Worm (Caenorhabditis elegans): Measurements from ENCODE around the gene Y59E9AL.8.

The Y59E9AL.8 gene

DNA sequence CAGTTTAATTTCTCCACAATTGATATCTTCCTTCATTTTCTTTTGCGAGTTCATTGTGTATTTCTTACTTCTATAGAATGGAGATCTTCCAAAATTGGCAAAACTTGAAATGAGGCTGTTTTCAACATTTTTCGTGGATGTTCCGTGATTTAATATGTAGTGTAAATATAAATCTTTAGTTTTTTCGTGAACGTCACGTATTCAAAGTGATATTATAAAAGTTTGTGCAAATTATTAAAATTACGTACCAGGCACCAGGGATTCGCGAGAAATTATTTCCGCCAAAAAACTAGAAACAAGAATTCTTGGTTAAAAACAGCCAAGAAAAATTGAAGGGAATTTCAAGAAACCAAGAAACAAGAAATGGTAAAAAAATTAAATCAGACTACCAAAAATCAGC lies at the start of gene Y59E9AL.8:
Gene Y59E9AL.8 (minus strand): TSS at position 101 of the 400 bp plus-strand sequence.
- TF ChIP-seq nhr-237 (tag; optimal IDR thresholded peaks at IDR 0.05) (no peak), fkh-4 (tag; optimal IDR thresholded peaks at IDR 0.05; ENCODE audit: borderline replicate concordance) (no peak), ets-5 (GFP tag; IDR thresholded peaks at IDR 0.05) (no peak), mab-9 (GFP tag; IDR thresholded peaks at IDR 0.05) (no peak), vab-15 (tag; optimal IDR thresholded peaks at IDR 0.05) (no peak)

DNA sequence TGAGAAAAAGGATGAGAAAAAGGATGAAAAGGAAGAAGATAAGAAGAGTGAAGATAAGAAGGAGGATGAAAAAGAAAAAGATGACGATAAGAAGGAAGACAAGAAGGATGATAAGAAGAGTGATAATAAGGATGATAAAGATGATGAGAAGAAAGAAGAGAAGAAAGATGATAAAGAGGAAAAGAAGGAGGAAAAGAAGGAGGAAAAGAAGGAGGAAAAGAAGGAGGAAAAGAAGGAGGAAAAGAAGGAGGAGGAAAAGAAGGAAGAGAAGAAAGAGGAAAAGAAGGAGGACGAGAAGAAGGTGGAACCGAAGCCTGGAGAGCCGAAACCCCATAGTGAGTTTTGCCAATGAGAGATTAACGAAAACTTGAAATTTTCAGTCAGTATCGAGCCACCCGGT lies 49.2 kb upstream of the Y59E9AL.8 start:
- TF ChIP-seq egl-13 (tag; optimal IDR thresholded peaks at IDR 0.05) = no peak
- TF ChIP-seq ceh-88 (GFP tag; IDR thresholded peaks at IDR 0.05) = no peak
- TF ChIP-seq F16B12.6 (tag; optimal IDR thresholded peaks at IDR 0.05) = no peak
- TF ChIP-seq dsc-1 (tag; optimal IDR thresholded peaks at IDR 0.05) = no peak
- TF ChIP-seq mdl-1 (tag; optimal IDR thresholded peaks at IDR 0.05) = no peak
- no peak for TF ChIP-seq ceh-8 (GFP tag; optimal IDR thresholded peaks at IDR 0.05)
- no peak for TF ChIP-seq ama-1 (optimal IDR thresholded peaks at IDR 0.05)
- TF ChIP-seq lin-13 (GFP tag; optimal IDR thresholded peaks at IDR 0.05) = no peak
- TF ChIP-seq alr-1 (tag; optimal IDR thresholded peaks at IDR 0.05; ENCODE audit: borderline replicate concordance) = no peak
- no peak for TF ChIP-seq unc-62 (GFP tag; optimal IDR thresholded peaks at IDR 0.05)
- TF ChIP-seq unc-86 (tag; optimal IDR thresholded peaks at IDR 0.05) = no peak
- no peak for TF ChIP-seq nhr-19 (GFP tag; conservative IDR thresholded peaks at IDR 0.05)
- no peak for TF ChIP-seq irx-1 (tag; optimal IDR thresholded peaks at IDR 0.05)
- TF ChIP-seq nhr-47 (tag; optimal IDR thresholded peaks at IDR 0.05) = no peak
- TF ChIP-seq unc-30 (tag; optimal IDR thresholded peaks at IDR 0.05) = no peak
- no peak for TF ChIP-seq lir-3 (tag; optimal IDR thresholded peaks at IDR 0.05; ENCODE audit: poor library complexity)
- TF ChIP-seq nhr-77 (tag; optimal IDR thresholded peaks at IDR 0.05) = no peak

DNA sequence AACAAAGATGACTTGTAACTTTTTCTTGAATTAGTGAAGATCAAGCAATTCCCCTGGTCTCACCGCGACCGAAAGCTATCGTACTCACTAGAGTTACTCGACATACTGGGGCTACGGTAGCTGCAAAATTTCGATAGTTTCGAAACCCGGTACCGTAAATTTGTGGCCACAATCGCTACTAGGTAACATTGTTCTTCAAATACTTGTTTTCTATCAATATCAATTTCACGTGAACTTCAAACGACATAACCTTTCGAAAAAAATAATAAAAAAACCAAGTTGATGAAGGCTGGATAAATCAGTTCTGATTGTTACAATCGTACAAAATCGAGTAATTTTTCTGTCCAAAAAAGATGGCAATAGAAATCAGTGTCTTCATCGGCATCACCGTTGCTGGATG lies 48.4 kb upstream of the Y59E9AL.8 start, which contains the start of gene F36H12.3:
Gene F36H12.3 (plus strand): TSS at position 301 of the 400 bp plus-strand sequence.
- no peak for TF ChIP-seq alr-1 (tag; optimal IDR thresholded peaks at IDR 0.05; ENCODE audit: borderline replicate concordance)
- no peak for TF ChIP-seq dsc-1 (tag; optimal IDR thresholded peaks at IDR 0.05)
- TF ChIP-seq ceh-90 (tag; optimal IDR thresholded peaks at IDR 0.05) = no peak
- TF ChIP-seq unc-62 (GFP tag; optimal IDR thresholded peaks at IDR 0.05) = no peak
- no peak for TF ChIP-seq lir-3 (tag; optimal IDR thresholded peaks at IDR 0.05; ENCODE audit: poor library complexity)
- TF ChIP-seq elt-2 (tag; optimal IDR thresholded peaks at IDR 0.05) = no peak
- TF ChIP-seq efl-1 (optimal IDR thresholded peaks at IDR 0.05) = no peak
- no peak for TF ChIP-seq efl-1 (GFP tag; optimal IDR thresholded peaks at IDR 0.05 in 1 of 2)

DNA sequence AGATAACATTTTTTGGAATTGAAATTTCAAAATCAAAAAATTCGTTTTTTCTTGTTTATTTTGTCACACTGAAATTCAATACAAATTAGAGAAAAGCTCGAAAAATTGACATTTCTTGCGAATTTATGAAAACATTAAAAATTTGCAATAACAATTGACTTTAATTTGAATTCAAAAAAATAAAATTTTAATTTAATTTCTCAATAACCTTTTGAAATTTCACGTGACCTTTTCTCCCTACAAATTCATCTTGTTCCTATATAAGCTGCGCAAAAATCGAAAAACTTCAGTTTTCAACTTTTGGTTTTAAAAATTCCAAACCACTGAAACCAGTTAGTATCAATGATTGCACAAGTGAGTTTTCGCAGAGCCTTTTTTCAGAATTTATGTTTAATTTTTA lies 44.7 kb upstream of the Y59E9AL.8 start, which contains the start of gene F36H12.4:
Gene F36H12.4 (plus strand): TSS at position 301 of the 400 bp plus-strand sequence.
- no peak for TF ChIP-seq fkh-10 (GFP tag; optimal IDR thresholded peaks at IDR 0.05)
- no peak for TF ChIP-seq efl-1 (optimal IDR thresholded peaks at IDR 0.05)
- peak in 1 of 2 experiments; percentile 74 for TF ChIP-seq efl-1 (GFP tag; optimal IDR thresholded peaks at IDR 0.05 in 1 of 2)

DNA sequence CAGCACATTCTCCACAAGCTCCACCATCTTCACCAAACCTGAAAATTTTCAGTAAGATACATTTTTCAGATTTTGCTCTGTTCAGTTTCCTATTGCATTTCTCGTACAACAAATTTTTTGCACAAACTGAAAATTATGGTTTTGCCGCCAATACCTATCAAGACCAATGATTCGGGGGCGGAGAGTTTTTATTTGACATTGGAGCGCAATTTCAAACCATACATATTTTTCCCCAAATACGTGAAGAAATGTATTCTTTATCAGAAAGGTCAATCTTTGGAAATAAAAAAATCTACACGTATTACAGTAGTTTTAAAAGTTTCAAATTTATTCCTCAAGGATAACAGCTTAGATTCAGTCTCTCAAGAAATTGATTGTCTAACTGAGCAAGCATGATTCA lies 42.3 kb upstream of the Y59E9AL.8 start, which contains the start of gene F36H12.5:
Gene F36H12.5 (plus strand): TSS at position 301 of the 400 bp plus-strand sequence.
- TF ChIP-seq fkh-8 (tag; optimal IDR thresholded peaks at IDR 0.05) = no peak
- no peak for TF ChIP-seq C16A3.4 (tag; optimal IDR thresholded peaks at IDR 0.05)
- no peak for TF ChIP-seq mef-2 (tag; optimal IDR thresholded peaks at IDR 0.05)
- TF ChIP-seq C04F5.9 (tag; optimal IDR thresholded peaks at IDR 0.05) = no peak
- no peak for TF ChIP-seq egl-27 (tag; optimal IDR thresholded peaks at IDR 0.05)
- no peak for TF ChIP-seq nhr-77 (tag; optimal IDR thresholded peaks at IDR 0.05)
- no peak for TF ChIP-seq nhr-90 (tag; optimal IDR thresholded peaks at IDR 0.05; ENCODE audit: poor library complexity)
- no peak for TF ChIP-seq zag-1 (tag; optimal IDR thresholded peaks at IDR 0.05)
- TF ChIP-seq alr-1 (tag; optimal IDR thresholded peaks at IDR 0.05; ENCODE audit: borderline replicate concordance) = no peak
- no peak for TF ChIP-seq lin-15B (tag; optimal IDR thresholded peaks at IDR 0.05)
- TF ChIP-seq lir-3 (tag; optimal IDR thresholded peaks at IDR 0.05; ENCODE audit: poor library complexity) = no peak
- TF ChIP-seq nhr-11 (tag; optimal IDR thresholded peaks at IDR 0.05) = no peak
- TF ChIP-seq nhr-20 (tag; optimal IDR thresholded peaks at IDR 0.05) = no peak
- TF ChIP-seq unc-98 (GFP tag; IDR thresholded peaks at IDR 0.05) = no peak
- no peak for TF ChIP-seq lin-14 (GFP tag; optimal IDR thresholded peaks at IDR 0.05)
- TF ChIP-seq nhr-71 (tag; optimal IDR thresholded peaks at IDR 0.05) = no peak
- TF ChIP-seq sptf-1 (tag; optimal IDR thresholded peaks at IDR 0.05) = no peak
- no peak for TF ChIP-seq pax-3 (tag; optimal IDR thresholded peaks at IDR 0.05)

All from whole organism, L1 larva.